Fruit fly (Drosophila melanogaster) whole organism, wandering third instar larva: Measurements from ENCODE around the gene Dus1.
A peak's percentile ranks its signal among the peaks of the same experiment; 100 is the strongest.

ENCODE experiments used
- Abd-B ChIP-seq: fragments of >200 bp; optimal IDR thresholded peaks from 2 replicates; lab custom pipeline; 2017; ENCODE audit warnings: missing biosample characterization, missing genetic modification characterization
- CG32264 ChIP-seq: fragments of 200-800 bp; sonication (Bioruptor generic); optimal IDR thresholded peaks from 2 replicates; lab custom pipeline; 2016; ENCODE audit warnings: missing biosample characterization, missing genetic modification characterization
- CG9705 ChIP-seq: fragments of 200-800 bp; sonication (Bioruptor generic); optimal IDR thresholded peaks from 2 replicates; lab custom pipeline; 2018; ENCODE audit warnings: missing biosample characterization, mild to moderate bottlenecking, missing genetic modification characterization
- CrebA ChIP-seq: fragments of 200-800 bp; sonication (Bioruptor generic); optimal IDR thresholded peaks from 2 replicates; lab custom pipeline; 2016; ENCODE audit warnings: missing biosample characterization, mild to moderate bottlenecking, missing genetic modification characterization, borderline replicate concordance
- Dfd ChIP-seq: fragments of >200 bp; optimal IDR thresholded peaks from 2 replicates; lab custom pipeline; 2017; ENCODE audit warnings: missing biosample characterization, missing genetic modification characterization
- Dif ChIP-seq: fragments of 200-275, 200-300 bp; sonication (Bioruptor generic); optimal IDR thresholded peaks from 2 replicates; lab custom pipeline; 2018; ENCODE audit warnings: missing biosample characterization, missing genetic modification characterization; ENCODE audit not compliant: partially characterized antibody
- GATAd ChIP-seq: sonication (Bioruptor generic); optimal IDR thresholded peaks from 2 replicates; lab custom pipeline; 2016; ENCODE audit warnings: missing biosample characterization, missing genetic modification characterization
- HLH106 ChIP-seq: fragments of 200-800 bp; optimal IDR thresholded peaks from 3 replicates; lab custom pipeline; 2019; ENCODE audit warnings: missing biosample characterization, mild to moderate bottlenecking, missing genetic modification characterization, moderate library complexity
- Hnf4 ChIP-seq: fragments of 200-800 bp; sonication (Bioruptor generic); optimal IDR thresholded peaks from 2 replicates; lab custom pipeline; 2016; ENCODE audit warnings: missing biosample characterization, mild to moderate bottlenecking, missing genetic modification characterization
- Hr78 ChIP-seq: fragments of >200 bp; optimal IDR thresholded peaks from 2 replicates; lab custom pipeline; 2017; ENCODE audit warnings: missing biosample characterization, missing genetic modification characterization
- Hr83 ChIP-seq: fragments of 200-300 bp; sonication (Bioruptor generic); optimal IDR thresholded peaks from 2 replicates; lab custom pipeline; 2016; ENCODE audit warnings: missing biosample characterization, mild to moderate bottlenecking, missing genetic modification characterization, moderate library complexity; ENCODE audit not compliant: poor library complexity, severe bottlenecking
- Jra ChIP-seq: sonication (Bioruptor generic); optimal IDR thresholded peaks from 2 replicates; lab custom pipeline; 2016; ENCODE audit warnings: missing biosample characterization, missing genetic modification characterization
- Mio ChIP-seq: sonication (Bioruptor generic); optimal IDR thresholded peaks from 2 replicates; lab custom pipeline; 2016; ENCODE audit warnings: missing biosample characterization, missing genetic modification characterization
- Myc ChIP-seq: fragments of >200 bp; optimal IDR thresholded peaks from 2 replicates; lab custom pipeline; 2017
- N ChIP-seq: fragments of >200 bp; optimal IDR thresholded peaks from 2 replicates; lab custom pipeline; 2018; ENCODE audit warnings: missing biosample characterization, missing external identifiers, missing genetic modification characterization
- OdsH ChIP-seq: fragments of 200-800 bp; sonication (Bioruptor generic); optimal IDR thresholded peaks from 2 replicates; lab custom pipeline; 2016; ENCODE audit warnings: missing biosample characterization, mild to moderate bottlenecking, missing genetic modification characterization
- Rel ChIP-seq, 2 experiments: fragments of 200-800 bp; sonication (Bioruptor generic) in 1 of 2; optimal IDR thresholded peaks; 2 replicates in 1 of 2; 3 replicates in 1 of 2; lab custom pipeline; 2016 to 2019; ENCODE audit warnings: mild to moderate bottlenecking in 2 of 2, missing biosample characterization in 2 of 2, missing genetic modification characterization in 2 of 2, moderate library complexity in 1 of 2
- Sp1 ChIP-seq: fragments of 200-800 bp; sonication (Bioruptor generic); optimal IDR thresholded peaks from 3 replicates; lab custom pipeline; 2019; ENCODE audit warnings: missing biosample characterization, mild to moderate bottlenecking, missing genetic modification characterization, moderate library complexity
- Vsx2 ChIP-seq: fragments of 200-300, 225-300 bp; sonication (Bioruptor generic); optimal IDR thresholded peaks from 2 replicates; lab custom pipeline; 2018; ENCODE audit warnings: missing biosample characterization, missing genetic modification characterization; ENCODE audit not compliant: partially characterized antibody
- br ChIP-seq: fragments of 200-800 bp; sonication (Bioruptor generic); optimal IDR thresholded peaks from 2 replicates; lab custom pipeline; 2016; ENCODE audit warnings: missing biosample characterization, missing genetic modification characterization
- brk ChIP-seq: fragments of 200-800 bp; sonication (Bioruptor generic); optimal IDR thresholded peaks from 2 replicates; lab custom pipeline; 2016; ENCODE audit warnings: missing biosample characterization, mild to moderate bottlenecking, missing genetic modification characterization
- dl ChIP-seq, 2 experiments: fragments of 175-275, 200-275 bp in 1 of 2; fragments of 200-275 bp in 1 of 2; sonication (Bioruptor generic); optimal IDR thresholded peaks; lab custom pipeline; 2018; ENCODE audit warnings: mild to moderate bottlenecking in 2 of 2, missing biosample characterization in 2 of 2, missing genetic modification characterization in 2 of 2, moderate library complexity in 2 of 2; ENCODE audit not compliant: partially characterized antibody in 2 of 2, insufficient read depth in 1 of 2
- dmrt93B ChIP-seq: fragments of 200-800 bp; sonication (Bioruptor generic); optimal IDR thresholded peaks from 2 replicates; lab custom pipeline; 2018; ENCODE audit warnings: missing biosample characterization, mild to moderate bottlenecking, missing genetic modification characterization
- dsf ChIP-seq: sonication (Bioruptor generic); optimal IDR thresholded peaks from 2 replicates; lab custom pipeline; 2016; ENCODE audit warnings: missing biosample characterization, missing genetic modification characterization, borderline replicate concordance
- ey ChIP-seq: fragments of 200-800 bp; sonication (Bioruptor generic); optimal IDR thresholded peaks from 2 replicates; lab custom pipeline; 2016; ENCODE audit warnings: missing biosample characterization, missing genetic modification characterization
- foxo ChIP-seq, 2 experiments: fragments of 200-800 bp; sonication (Bioruptor generic); optimal IDR thresholded peaks; 2 replicates in 1 of 2; 3 replicates in 1 of 2; lab custom pipeline; 2016 to 2017; ENCODE audit warnings: missing biosample characterization in 2 of 2, missing genetic modification characterization in 2 of 2
- fru ChIP-seq: fragments of 200-800 bp; sonication (Bioruptor generic); optimal IDR thresholded peaks from 3 replicates; lab custom pipeline; 2016; ENCODE audit warnings: missing biosample characterization, mild to moderate bottlenecking, missing genetic modification characterization
- h ChIP-seq: fragments of 200-800 bp; sonication (Bioruptor generic); optimal IDR thresholded peaks from 3 replicates; lab custom pipeline; 2016; ENCODE audit warnings: missing biosample characterization, mild to moderate bottlenecking, missing genetic modification characterization
- jim ChIP-seq: fragments of 175-275, 200-325 bp; sonication (Bioruptor generic); optimal IDR thresholded peaks from 2 replicates; lab custom pipeline; 2016; ENCODE audit warnings: missing biosample characterization, mild to moderate bottlenecking, missing genetic modification characterization
- lola ChIP-seq: fragments of >200 bp; optimal IDR thresholded peaks from 2 replicates; lab custom pipeline; 2017; ENCODE audit warnings: missing biosample characterization, missing genetic modification characterization
- pan ChIP-seq: fragments of >200 bp; optimal IDR thresholded peaks from 2 replicates; lab custom pipeline; 2017
- psq ChIP-seq: fragments of 200-800 bp; sonication (Bioruptor generic); optimal IDR thresholded peaks from 3 replicates; lab custom pipeline; 2017; ENCODE audit warnings: missing biosample characterization, mild to moderate bottlenecking, missing genetic modification characterization, moderate library complexity
- rgr ChIP-seq: fragments of 200-800 bp; sonication (Bioruptor generic); optimal IDR thresholded peaks from 3 replicates; lab custom pipeline; 2016; ENCODE audit warnings: missing biosample characterization, mild to moderate bottlenecking, missing genetic modification characterization
- sage ChIP-seq: fragments of 200-800 bp; sonication (Bioruptor generic); optimal IDR thresholded peaks from 2 replicates; lab custom pipeline; 2016; ENCODE audit warnings: missing biosample characterization, mild to moderate bottlenecking, missing genetic modification characterization
- sv ChIP-seq: fragments of 200-800 bp; sonication (Bioruptor generic); optimal IDR thresholded peaks from 3 replicates; lab custom pipeline; 2016; ENCODE audit warnings: missing biosample characterization, missing genetic modification characterization
- tai ChIP-seq: sonication (Bioruptor generic); optimal IDR thresholded peaks from 2 replicates; lab custom pipeline; 2016; ENCODE audit warnings: missing biosample characterization, missing genetic modification characterization
- usp ChIP-seq: fragments of >200 bp; optimal IDR thresholded peaks from 2 replicates; lab custom pipeline; 2017; ENCODE audit warnings: missing biosample characterization, missing genetic modification characterization
- woc ChIP-seq: sonication (Bioruptor generic); optimal IDR thresholded peaks from 2 replicates; lab custom pipeline; 2016; ENCODE audit warnings: missing biosample characterization, mild to moderate bottlenecking, missing genetic modification characterization

Gene Dus1

DNA sequence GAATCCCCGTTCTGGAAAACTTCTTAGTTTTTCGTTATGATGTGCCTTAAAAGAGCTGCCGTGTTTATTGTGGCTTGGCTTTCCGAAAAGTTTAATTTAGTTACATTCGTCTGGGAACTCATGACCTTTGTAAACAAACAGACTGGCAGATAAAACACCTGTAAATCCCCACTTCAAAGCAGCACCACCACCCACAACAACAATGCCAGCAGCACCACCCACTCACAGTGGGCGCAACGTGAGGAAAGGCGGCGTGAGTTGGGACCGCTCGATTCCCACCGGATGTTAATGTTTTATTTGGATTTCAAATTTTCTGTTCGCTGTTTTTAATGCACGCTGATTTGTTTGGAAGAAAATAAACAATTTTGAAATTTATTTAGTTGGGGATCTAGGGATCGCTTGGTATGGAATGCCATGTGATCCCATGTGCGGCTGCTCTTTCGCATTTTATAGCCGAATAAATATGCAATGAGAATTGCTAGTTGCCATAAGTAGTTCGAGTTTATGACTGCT is 36.7 kb upstream of the Dus1 start:
- TF ChIP-seq Hr78 (no peak), fru (no peak), N (GFP tag; lab: Kevin White, UChicago) (no peak)

DNA sequence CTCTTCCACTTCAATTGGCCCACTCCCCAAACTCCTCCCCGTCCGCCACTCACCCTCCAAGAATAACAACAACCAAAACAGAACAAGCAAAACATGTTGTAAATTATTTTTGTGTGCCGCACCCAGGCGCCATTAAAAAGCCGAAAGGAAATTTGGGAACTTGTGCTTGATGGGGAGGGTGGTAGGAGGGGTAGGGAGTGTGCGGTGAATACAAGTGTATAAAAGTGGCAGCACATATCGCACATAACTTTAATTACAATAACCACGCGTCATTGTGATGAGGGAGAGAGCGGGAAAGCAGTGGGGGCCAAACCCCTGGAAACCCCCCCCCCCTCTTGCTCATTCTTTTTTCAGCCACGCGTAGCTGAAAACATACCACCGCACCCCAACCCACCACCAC is 35.6 kb upstream of the Dus1 start:
- TF ChIP-seq Dif (GFP tag; lab: Kevin White, UChicago) (no peak), OdsH (GFP tag; lab: Kevin White, UChicago) (no peak), CG32264 (GFP tag; lab: Kevin White, UChicago) (no peak), GATAd (no peak), Jra (no peak), dl (GFP tag; optimal IDR thresholded peaks at IDR 0.05; lab: Kevin White, UChicago; ENCODE audit: insufficient read depth in 1 of 2, partially characterized antibody in 2 of 2) (no peak), Hnf4 (GFP tag; lab: Kevin White, UChicago) (no peak), Vsx2 (GFP tag; lab: Kevin White, UChicago) (no peak), lola (no peak)

DNA sequence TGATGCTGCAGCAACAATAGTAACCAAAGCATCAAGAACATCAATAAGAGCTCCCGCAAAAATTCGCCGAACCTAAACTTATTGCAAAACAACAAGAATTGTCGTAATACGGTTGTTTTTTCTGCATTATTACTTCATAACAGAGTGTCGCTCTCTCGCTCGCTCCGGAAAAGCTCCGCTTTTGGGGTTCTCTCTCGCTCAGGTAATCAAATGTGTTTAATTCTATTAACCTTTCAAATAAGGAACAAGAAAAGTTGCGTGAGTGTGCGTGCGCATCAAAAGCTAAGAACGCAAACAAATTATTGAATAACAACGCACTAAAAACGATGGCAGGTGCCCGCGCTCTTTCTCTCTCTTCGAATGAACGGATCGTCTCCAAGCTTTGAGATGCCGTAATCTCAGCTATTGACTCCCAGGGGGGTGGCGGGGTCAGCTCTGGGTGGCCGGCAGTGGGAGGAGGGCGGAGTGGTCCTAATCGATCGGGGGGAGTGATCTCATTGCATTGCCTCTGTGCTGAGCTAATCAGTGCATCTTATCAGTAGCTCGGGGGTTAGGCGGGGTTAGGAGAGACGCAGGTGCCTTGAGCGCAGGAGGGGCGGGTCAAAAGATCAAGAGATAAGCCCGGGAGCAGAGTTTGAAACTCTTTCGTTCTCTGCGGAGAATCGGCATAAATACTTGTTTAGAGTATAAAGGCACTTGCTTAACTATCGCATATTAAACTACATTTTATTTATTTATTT is 34.8 kb upstream of the Dus1 start:
- TF ChIP-seq CG9705 (GFP tag; lab: Kevin White, UChicago) (no peak), Myc (lab: Kevin White, UChicago) (no peak), Jra (no peak), rgr (GFP tag; lab: Kevin White, UChicago) (no peak), N (GFP tag; lab: Kevin White, UChicago) (no peak), Abd-B (GFP tag; lab: Kevin White, UChicago) (no peak), Mio (GFP tag; lab: Kevin White, UChicago) (no peak), dmrt93B (GFP tag; lab: Kevin White, UChicago) (no peak), Rel (GFP tag; optimal IDR thresholded peaks at IDR 0.05; lab: Kevin White, UChicago) (no peak), Rel (tag; optimal IDR thresholded peaks at IDR 0.05; lab: Kevin White, UChicago) (no peak), CrebA (GFP tag; lab: Kevin White, UChicago) (no peak), lola (no peak)

DNA sequence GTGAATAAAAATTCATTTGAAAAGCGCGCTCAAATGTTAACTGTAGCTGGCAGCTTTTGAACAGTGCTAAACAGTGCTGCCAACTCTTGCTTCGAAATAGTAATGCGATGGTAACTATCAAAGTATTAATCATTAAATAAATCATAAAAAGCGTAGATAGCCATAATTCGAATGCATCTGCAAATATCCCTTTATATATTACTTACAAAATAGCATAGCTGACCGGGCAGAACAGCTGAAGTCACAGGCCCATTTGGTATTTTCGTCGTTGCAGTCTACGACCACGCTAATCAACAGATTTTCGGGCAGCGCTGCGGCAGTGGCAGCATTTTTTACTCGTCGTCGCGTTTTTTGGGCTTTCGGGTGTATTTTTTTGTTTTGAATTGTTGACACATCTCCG is 34.1 kb upstream of the Dus1 start, which contains the start of gene Plc21C:
Gene Plc21C (plus strand): TSS at position 290 of the 400 bp plus-strand sequence.
- TF ChIP-seq OdsH (GFP tag; lab: Kevin White, UChicago) (no peak), fru (peak; percentile 52), Dif (GFP tag; lab: Kevin White, UChicago) (peak; percentile 36), Hr83 (GFP tag; lab: Kevin White, UChicago) (no peak), dmrt93B (GFP tag; lab: Kevin White, UChicago) (no peak), Myc (lab: Kevin White, UChicago) (no peak), HLH106 (tag; lab: Kevin White, UChicago) (peak; percentile 60), dsf (no peak), ey (GFP tag; lab: Kevin White, UChicago) (peak; percentile 50), CG9705 (GFP tag; lab: Kevin White, UChicago) (peak; percentile 18), Hnf4 (GFP tag; lab: Kevin White, UChicago) (peak; percentile 51), sv (peak; percentile 41), h (GFP tag; lab: Kevin White, UChicago) (peak; percentile 62), pan (no peak), Hr78 (no peak), Dfd (GFP tag; lab: Kevin White, UChicago) (no peak), Vsx2 (GFP tag; lab: Kevin White, UChicago) (no peak), N (GFP tag; lab: Kevin White, UChicago) (no peak), sage (GFP tag; lab: Kevin White, UChicago) (no peak), woc (peak; percentile 16), lola (no peak), usp (GFP tag; lab: Kevin White, UChicago) (no peak), Sp1 (GFP tag; lab: Kevin White, UChicago) (peak; percentile 26), Mio (GFP tag; lab: Kevin White, UChicago) (no peak), CG32264 (GFP tag; lab: Kevin White, UChicago) (no peak), Jra (no peak), brk (GFP tag; lab: Kevin White, UChicago) (no peak), Rel (GFP tag; optimal IDR thresholded peaks at IDR 0.05; lab: Kevin White, UChicago) (no peak), Rel (tag; optimal IDR thresholded peaks at IDR 0.05; lab: Kevin White, UChicago) (peak; percentile 54), tai (peak; percentile 42), rgr (GFP tag; lab: Kevin White, UChicago) (peak; percentile 14), CrebA (GFP tag; lab: Kevin White, UChicago) (no peak), GATAd (no peak), Abd-B (GFP tag; lab: Kevin White, UChicago) (no peak), foxo (GFP tag; optimal IDR thresholded peaks at IDR 0.05; lab: Kevin White, UChicago) (peak in 1 of 2 experiments; percentile 51), jim (GFP tag; lab: Kevin White, UChicago) (no peak), dl (GFP tag; optimal IDR thresholded peaks at IDR 0.05; lab: Kevin White, UChicago; ENCODE audit: insufficient read depth in 1 of 2, partially characterized antibody in 2 of 2) (peak in 1 of 2 experiments; percentile 4), br (GFP tag; lab: Kevin White, UChicago) (peak; percentile 42), psq (GFP tag; lab: Kevin White, UChicago) (peak; percentile 24)
